Worm (Caenorhabditis elegans) whole organism, L4/young adult: ENCODE data around the gene Y39A1A.3.

Experiments
- W03F9.2 ChIP-seq: fragments of 150-350 bp; optimal IDR thresholded peaks from 2 replicates; lab custom pipeline; 2014; ENCODE audit warnings: missing biosample characterization, missing genetic modification characterization
- dao-5 ChIP-seq: sonication (generic microtip); optimal IDR thresholded peaks from 2 replicates; lab custom pipeline; 2016; ENCODE audit warnings: missing genotype, missing genetic modification characterization, moderate library complexity, missing compliant biosample characterization
- him-1 ChIP-seq: sonication (generic microtip); optimal IDR thresholded peaks from 2 replicates; lab custom pipeline; 2016; ENCODE audit warnings: missing genotype, missing genetic modification reagents, missing genetic modification characterization, missing compliant biosample characterization

Y39A1A.3 gene

DNA sequence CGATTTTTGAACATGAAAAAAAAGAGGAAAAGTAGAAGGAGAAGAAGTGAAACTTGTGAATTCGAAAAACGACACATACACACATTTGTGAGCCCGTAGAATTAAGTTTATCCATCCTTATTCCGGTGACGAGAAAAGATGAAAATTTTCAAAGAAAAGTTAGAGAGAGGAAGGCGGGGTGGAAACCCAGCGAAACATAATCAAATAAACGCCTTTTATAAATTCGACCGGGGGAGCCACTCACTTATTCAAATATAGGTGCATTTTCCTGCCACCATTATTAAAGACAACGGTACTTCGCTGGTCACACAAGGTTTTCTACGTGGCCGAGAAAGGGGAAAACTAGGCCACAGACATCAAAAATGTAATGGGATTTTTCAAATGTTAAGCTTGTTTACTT is 12.8 kb downstream of the Y39A1A.3 start:
- TF ChIP-seq him-1 (tag; lab: Kevin White, UChicago) (no peak), dao-5 (no peak), W03F9.2 (tag; lab: Kevin White, UChicago) (no peak)

ce11 chrIII:10580206-10580605 is 16.1 kb downstream of the Y39A1A.3 start:
- no peak for TF ChIP-seq dao-5
- no peak for TF ChIP-seq W03F9.2 (tag; lab: Kevin White, UChicago)
- no peak for TF ChIP-seq him-1 (tag; lab: Kevin White, UChicago)

ce11 chrIII:10578873-10579272 is 17.4 kb downstream of the Y39A1A.3 start:
- TF ChIP-seq W03F9.2 (tag; lab: Kevin White, UChicago) (no peak), dao-5 (no peak), him-1 (tag; lab: Kevin White, UChicago) (no peak)

- TF ChIP-seq dao-5 (no peak), him-1 (tag; lab: Kevin White, UChicago) (no peak), W03F9.2 (tag; lab: Kevin White, UChicago) (no peak)
These were observed 18.5 kb downstream of the Y39A1A.3 start for ce11 chrIII:10577782-10578181.

ce11 chrIII:10575320-10575719 is 21.0 kb downstream of the Y39A1A.3 start, which contains the start of gene Y45F3A.4:
Y45F3A.4 (minus strand) TSS chrIII:10575420.
- TF ChIP-seq him-1 (tag; lab: Kevin White, UChicago) (no peak), dao-5 (no peak), W03F9.2 (tag; lab: Kevin White, UChicago) (no peak)

- TF ChIP-seq him-1 (tag; lab: Kevin White, UChicago) (no peak), dao-5 (no peak), W03F9.2 (tag; lab: Kevin White, UChicago) (no peak)
These were observed 27.0 kb downstream of the Y39A1A.3 start for ce11 chrIII:10569246-10569645.

DNA sequence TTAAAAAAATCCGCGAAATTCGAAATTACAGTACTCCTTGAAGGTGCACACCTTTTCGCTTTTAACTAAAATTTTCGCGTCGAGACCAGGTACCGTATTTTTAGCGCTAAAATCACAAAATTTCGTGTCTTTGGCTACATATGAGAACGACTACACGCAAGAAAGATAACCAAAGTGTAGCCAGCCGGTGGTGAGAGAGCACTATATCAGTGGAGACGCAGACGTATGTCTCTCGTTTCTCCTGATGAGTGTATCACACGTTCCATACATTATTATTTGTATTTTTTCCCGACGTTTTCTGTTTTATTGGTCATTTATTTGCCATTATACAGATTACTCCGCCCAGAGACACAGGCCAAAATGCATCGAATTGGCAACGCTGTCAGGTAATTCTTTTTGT is 30.4 kb downstream of the Y39A1A.3 start, which contains the start of gene acdh-11:
Gene acdh-11, plus strand, starts transcription at position 333 of the 400 bp plus-strand sequence.
- TF ChIP-seq him-1 (tag; lab: Kevin White, UChicago) (no peak), dao-5 (no peak), W03F9.2 (tag; lab: Kevin White, UChicago) (no peak)

- no peak for TF ChIP-seq him-1 (tag; lab: Kevin White, UChicago)
- no peak for TF ChIP-seq W03F9.2 (tag; lab: Kevin White, UChicago)
- TF ChIP-seq dao-5, result no peak
These were observed 33.7 kb downstream of the Y39A1A.3 start for ce11 chrIII:10562542-10562941.

- TF ChIP-seq W03F9.2 (tag; lab: Kevin White, UChicago), result peak; percentile 25
- TF ChIP-seq dao-5, result no peak
These were observed 34.4 kb downstream of the Y39A1A.3 start, which contains the start of gene Y45F3A.1 for ce11 chrIII:10561904-10562303. Y45F3A.1 (minus strand) TSS chrIII:10561915.

DNA sequence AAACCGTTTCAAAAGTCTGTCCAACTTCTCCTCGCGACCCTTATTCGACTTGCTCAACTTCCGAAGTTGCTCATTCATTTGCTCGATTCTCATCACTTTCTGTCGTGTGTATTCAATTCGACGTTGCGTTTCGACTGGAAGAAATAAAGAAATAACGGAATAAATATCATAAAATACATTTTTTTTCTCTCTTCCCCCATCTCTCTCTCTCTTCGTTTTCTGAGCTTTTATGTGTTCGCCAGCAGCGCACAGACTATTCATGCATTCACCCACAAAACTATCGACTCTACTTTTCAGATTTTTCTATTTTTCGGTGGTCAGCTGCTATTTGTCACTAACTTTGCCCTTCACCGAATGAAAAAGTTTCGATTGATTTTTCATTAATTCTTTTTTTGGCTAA is 36.0 kb downstream of the Y39A1A.3 start, which contains the start of gene rab-30:
Gene rab-30, plus strand, starts transcription at position 301 of the 400 bp plus-strand sequence.
- TF ChIP-seq W03F9.2 (tag; lab: Kevin White, UChicago) (no peak), dao-5 (no peak), him-1 (tag; lab: Kevin White, UChicago) (no peak)

DNA sequence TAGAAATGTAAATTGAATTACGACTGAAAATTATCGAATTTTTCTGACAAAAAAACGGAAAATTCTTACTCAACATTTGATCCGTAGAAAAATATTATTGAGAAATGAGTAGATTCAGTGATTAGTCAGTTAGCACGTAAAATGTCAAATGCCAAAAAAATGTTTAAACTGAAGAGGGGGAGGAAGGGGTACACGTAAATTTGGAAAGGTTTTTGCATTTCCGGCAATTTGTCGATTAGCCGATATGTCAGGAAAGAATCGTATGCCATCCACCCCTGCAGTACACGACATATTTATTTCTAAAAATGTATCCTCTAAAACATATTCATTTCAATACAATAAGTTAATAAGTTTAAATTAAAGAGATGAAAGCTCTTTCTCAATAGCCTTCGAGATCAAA is 38.4 kb downstream of the Y39A1A.3 start, which contains the start of gene T21C12.4:
Gene T21C12.4, minus strand, starts transcription at position 101 of the 400 bp plus-strand sequence.
- no peak for TF ChIP-seq him-1 (tag; lab: Kevin White, UChicago)
- TF ChIP-seq dao-5, result no peak
- no peak for TF ChIP-seq W03F9.2 (tag; lab: Kevin White, UChicago)

DNA sequence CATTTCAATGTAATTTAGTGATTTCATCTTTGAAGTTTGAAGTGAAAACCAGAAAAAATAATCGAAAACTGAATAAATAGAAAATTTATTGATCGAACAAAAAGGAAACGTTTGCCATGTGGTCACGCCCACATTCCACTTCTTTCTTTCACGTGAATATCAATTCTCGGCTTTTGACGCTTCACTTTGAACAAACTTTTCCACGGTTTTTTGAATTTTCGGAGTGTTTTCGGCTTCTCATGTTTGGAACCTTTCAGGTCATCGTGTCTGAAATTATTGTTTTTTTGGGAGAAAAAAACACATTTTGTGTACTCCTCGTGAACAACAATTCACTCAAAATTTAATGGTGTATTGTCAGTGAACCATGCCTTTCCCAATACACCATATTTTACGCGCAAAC is 43.4 kb downstream of the Y39A1A.3 start, which contains the start of gene T21C12.8:
Gene T21C12.8, minus strand, starts transcription at position 101 of the 400 bp plus-strand sequence.
- no peak for TF ChIP-seq him-1 (tag; lab: Kevin White, UChicago)
